Worm (Caenorhabditis elegans) whole organism, mixed stage, embryonic: ENCODE results near the gene Y49G5B.1.

Source experiments
- elt-1 ChIP-seq: sonication (generic microtip); optimal IDR thresholded peaks from 2 replicates; lab custom pipeline; 2017; ENCODE audit warnings: missing genetic modification characterization, mild to moderate bottlenecking, missing compliant biosample characterization, antibody characterized with exemption, moderate library complexity, borderline replicate concordance; ENCODE audit not compliant: insufficient read depth
- lin-13 ChIP-seq: fragments of 150-350 bp; optimal IDR thresholded peaks from 2 replicates; lab custom pipeline; 2014; ENCODE audit warnings: missing biosample characterization, missing genetic modification characterization
- nhr-28 ChIP-seq: fragments of 150-350 bp; optimal IDR thresholded peaks from 2 replicates; lab custom pipeline; 2014; ENCODE audit warnings: missing biosample characterization, missing genetic modification characterization

DNA sequence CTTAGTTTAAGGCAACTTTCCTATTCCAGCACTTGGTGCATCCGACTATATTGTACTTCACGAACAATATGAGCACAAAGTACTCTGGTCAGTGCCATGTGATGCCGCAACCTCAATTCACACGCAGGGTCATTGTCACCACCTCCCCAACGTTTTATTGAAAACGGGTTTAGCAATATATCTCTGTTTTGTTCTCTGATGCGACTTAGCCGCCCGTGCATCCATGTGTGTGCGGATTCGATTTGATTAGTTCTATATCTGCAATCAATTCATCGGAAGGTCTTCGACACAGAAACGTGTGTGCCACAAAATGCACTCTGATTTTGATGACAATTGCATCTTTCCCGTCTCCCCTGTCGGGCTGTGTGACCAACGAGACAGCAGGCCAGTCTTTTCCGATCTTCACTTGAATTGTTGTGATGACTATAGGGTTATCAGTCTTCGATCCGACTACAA is 49.5 kb downstream of the Y49G5B.1 start:
- no peak for TF ChIP-seq nhr-28 (tag; lab: Kevin White, UChicago)
- no peak for TF ChIP-seq elt-1 (tag; lab: Kevin White, UChicago)
- TF ChIP-seq lin-13 (tag; lab: Kevin White, UChicago), result no peak
